Worm (Caenorhabditis elegans) whole organism, late embryonic: ENCODE results near the gene E02H1.5.

Experiments used
- K02D7.2 ChIP-seq: sonication (generic microtip); optimal IDR thresholded peaks from 2 replicates; lab custom pipeline; 2017; ENCODE audit warnings: mild to moderate bottlenecking, missing genetic modification characterization, missing compliant biosample characterization
- ama-1 ChIP-seq: fragments of 150-350 bp; optimal IDR thresholded peaks from 2 replicates; lab custom pipeline; 2014
- fkh-10 ChIP-seq: fragments of 150-350 bp; optimal IDR thresholded peaks from 2 replicates; lab custom pipeline; 2014; ENCODE audit warnings: missing biosample characterization, missing genetic modification reagents, missing genetic modification characterization
- pqm-1 ChIP-seq: sonication (generic microtip); optimal IDR thresholded peaks from 2 replicates; lab custom pipeline; 2016; ENCODE audit warnings: missing genetic modification characterization, missing compliant biosample characterization
- syd-9 ChIP-seq: sonication (generic microtip); optimal IDR thresholded peaks from 2 replicates; lab custom pipeline; 2016; ENCODE audit warnings: mild to moderate bottlenecking, missing genetic modification characterization, moderate library complexity, missing compliant biosample characterization
- ttx-3 ChIP-seq: sonication (generic microtip); optimal IDR thresholded peaks from 2 replicates; lab custom pipeline; 2016; ENCODE audit warnings: missing genetic modification reagents, missing genetic modification characterization, missing compliant biosample characterization

- TF ChIP-seq fkh-10 (GFP tag; lab: Kevin White, UChicago) (no peak), K02D7.2 (tag; lab: Kevin White, UChicago) (no peak), syd-9 (tag; lab: Kevin White, UChicago) (no peak), ttx-3 (tag; lab: Kevin White, UChicago) (no peak), ama-1 (lab: Kevin White, UChicago) (no peak), pqm-1 (no peak)
These were observed 10.9 kb downstream of the E02H1.5 start for ce11 chrII:9605954-9606353.
